Worm (Caenorhabditis elegans) whole organism, late embryonic: ENCODE measurements around the gene str-190.

ENCODE experiments used
- C38D4.7 ChIP-seq: fragments of 200-800 bp; sonication (Bioruptor generic); optimal IDR thresholded peaks from 2 replicates; lab custom pipeline; 2018; ENCODE audit warnings: mild to moderate bottlenecking, missing genetic modification characterization, moderate library complexity, missing compliant biosample characterization
- F13H6.1 ChIP-seq: sonication (generic microtip); optimal IDR thresholded peaks from 2 replicates; lab custom pipeline; 2016; ENCODE audit warnings: missing genetic modification characterization, missing compliant biosample characterization
- ceh-24 ChIP-seq: sonication (generic microtip); optimal IDR thresholded peaks from 2 replicates; lab custom pipeline; 2016; ENCODE audit warnings: mild to moderate bottlenecking, missing genetic modification characterization, missing compliant biosample characterization
- ceh-9 ChIP-seq: sonication (generic microtip); optimal IDR thresholded peaks from 2 replicates; lab custom pipeline; 2016; ENCODE audit warnings: mild to moderate bottlenecking, missing genetic modification characterization, inconsistent platforms, missing compliant biosample characterization
- ets-4 ChIP-seq: sonication (generic microtip); optimal IDR thresholded peaks from 2 replicates; lab custom pipeline; 2016; ENCODE audit warnings: missing genetic modification characterization, missing compliant biosample characterization
- fkh-10 ChIP-seq: fragments of 150-350 bp; optimal IDR thresholded peaks from 2 replicates; lab custom pipeline; 2014; ENCODE audit warnings: missing biosample characterization, missing genetic modification reagents, missing genetic modification characterization
- fkh-6 ChIP-seq: sonication (generic microtip); optimal IDR thresholded peaks from 2 replicates; lab custom pipeline; 2016; ENCODE audit warnings: missing genetic modification characterization, missing compliant biosample characterization
- hlh-30 ChIP-seq: sonication (generic microtip); optimal IDR thresholded peaks from 2 replicates; lab custom pipeline; 2017; ENCODE audit warnings: antibody characterized with exemption, missing genetic modification characterization, missing compliant biosample characterization; ENCODE audit not compliant: insufficient read depth
- mec-3 ChIP-seq: sonication (generic microtip); optimal IDR thresholded peaks from 2 replicates; lab custom pipeline; 2016; ENCODE audit warnings: borderline replicate concordance, missing genetic modification characterization, missing compliant biosample characterization
- pha-4 ChIP-seq: fragments of 150-350 bp; optimal IDR thresholded peaks from 2 replicates; lab custom pipeline; 2018; ENCODE audit warnings: missing biosample characterization, missing genetic modification reagents, missing genetic modification characterization
- unc-86 ChIP-seq: sonication (generic microtip); optimal IDR thresholded peaks from 2 replicates; lab custom pipeline; 2016; ENCODE audit warnings: missing genetic modification characterization, missing compliant biosample characterization

ce11 chrV:7455008-7455407, 23.3 kb downstream of the str-190 start, which contains the start of gene F25E5.2:
- no peak for TF ChIP-seq fkh-10 (GFP tag; lab: Kevin White, UChicago)
- no peak for TF ChIP-seq hlh-30
- no peak for TF ChIP-seq C38D4.7 (GFP tag; lab: Kevin White, UChicago)
- TF ChIP-seq mec-3 (tag; lab: Kevin White, UChicago), result no peak
- no peak for TF ChIP-seq ceh-24 (tag; lab: Kevin White, UChicago)
- TF ChIP-seq pha-4 (tag; lab: Kevin White, UChicago), result no peak
- TF ChIP-seq unc-86 (tag; lab: Kevin White, UChicago), result no peak
- no peak for TF ChIP-seq F13H6.1 (tag; lab: Kevin White, UChicago)
- TF ChIP-seq ceh-9, result no peak
- no peak for TF ChIP-seq ets-4 (tag; lab: Kevin White, UChicago)
- no peak for TF ChIP-seq fkh-6 (tag; lab: Kevin White, UChicago)
